Worm (Caenorhabditis elegans) whole organism, L4/young adult: ENCODE data around the gene Y37A1A.3.

Experiments used
- W03F9.2 ChIP-seq: fragments of 150-350 bp; optimal IDR thresholded peaks from 2 replicates; lab custom pipeline; 2014; ENCODE audit warnings: missing biosample characterization, missing genetic modification characterization
- dao-5 ChIP-seq: sonication (generic microtip); optimal IDR thresholded peaks from 2 replicates; lab custom pipeline; 2016; ENCODE audit warnings: missing genotype, missing genetic modification characterization, moderate library complexity, missing compliant biosample characterization
- him-1 ChIP-seq: sonication (generic microtip); optimal IDR thresholded peaks from 2 replicates; lab custom pipeline; 2016; ENCODE audit warnings: missing genotype, missing genetic modification reagents, missing genetic modification characterization, missing compliant biosample characterization

Gene Y37A1A.3

ce11 chrIV:13902774-13903173 is at the start of gene Y37A1A.3:
Gene Y37A1A.3, minus strand, starts transcription at chrIV:13902874.
- TF ChIP-seq W03F9.2 (no peak), him-1 (tag; lab: Kevin White, UChicago) (no peak), dao-5 (no peak)

- TF ChIP-seq W03F9.2 (no peak), dao-5 (no peak), him-1 (tag; lab: Kevin White, UChicago) (no peak)
These were observed 42.5 kb upstream of the Y37A1A.3 start for ce11 chrIV:13945188-13945587.

ce11 chrIV:13941640-13942039 is 39.0 kb upstream of the Y37A1A.3 start:
- TF ChIP-seq W03F9.2: no peak
- TF ChIP-seq him-1 (tag; lab: Kevin White, UChicago): no peak
- no peak for TF ChIP-seq dao-5

DNA sequence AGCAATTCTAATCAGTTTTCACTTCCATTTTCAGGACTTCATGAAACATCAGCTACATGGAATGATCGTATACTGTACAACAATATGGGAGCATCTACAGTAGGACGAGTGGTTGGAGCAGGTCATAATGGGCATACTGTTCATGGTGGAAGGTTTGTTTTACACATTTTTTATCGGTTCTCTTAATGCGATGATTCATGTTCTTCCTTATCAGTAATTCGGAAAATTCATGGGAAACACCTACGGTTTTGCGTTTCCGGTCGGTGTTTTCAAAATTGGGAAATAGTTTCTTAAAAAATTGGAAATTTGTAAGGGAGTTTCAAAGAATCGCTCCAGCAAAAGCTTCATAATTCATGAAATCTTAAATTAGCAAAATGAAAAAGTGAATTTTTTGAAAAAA is 38.2 kb upstream of the Y37A1A.3 start:
- TF ChIP-seq him-1 (tag; lab: Kevin White, UChicago) (no peak), dao-5 (no peak), W03F9.2 (no peak)

DNA sequence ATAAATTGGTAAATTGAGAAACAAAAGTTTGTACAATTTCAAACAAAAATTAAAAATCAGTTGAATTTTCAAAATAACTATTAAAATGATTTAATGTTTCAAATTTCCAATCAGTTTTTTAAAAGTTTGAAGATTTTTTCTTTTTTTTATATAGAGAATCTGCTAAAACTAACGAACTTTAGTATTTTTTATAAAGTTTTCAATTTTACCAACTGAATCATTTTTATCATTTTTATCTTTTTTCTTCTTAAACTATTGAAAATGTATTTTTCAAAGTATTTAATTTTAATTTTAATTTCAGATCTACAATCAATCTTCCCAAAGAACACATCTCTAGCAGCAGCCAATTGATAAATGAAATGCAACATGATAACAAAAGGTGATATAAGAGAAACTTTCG is 31.4 kb upstream of the Y37A1A.3 start, which contains the start of gene Y37A1A.4:
TSS of gene Y37A1A.4 (plus strand) at position 301 of the 400 bp plus-strand sequence.
- no peak for TF ChIP-seq W03F9.2
- TF ChIP-seq him-1 (tag; lab: Kevin White, UChicago): no peak
- no peak for TF ChIP-seq dao-5

- no peak for TF ChIP-seq dao-5
- no peak for TF ChIP-seq W03F9.2
These were observed 25.0 kb upstream of the Y37A1A.3 start for ce11 chrIV:13927641-13928040.

DNA sequence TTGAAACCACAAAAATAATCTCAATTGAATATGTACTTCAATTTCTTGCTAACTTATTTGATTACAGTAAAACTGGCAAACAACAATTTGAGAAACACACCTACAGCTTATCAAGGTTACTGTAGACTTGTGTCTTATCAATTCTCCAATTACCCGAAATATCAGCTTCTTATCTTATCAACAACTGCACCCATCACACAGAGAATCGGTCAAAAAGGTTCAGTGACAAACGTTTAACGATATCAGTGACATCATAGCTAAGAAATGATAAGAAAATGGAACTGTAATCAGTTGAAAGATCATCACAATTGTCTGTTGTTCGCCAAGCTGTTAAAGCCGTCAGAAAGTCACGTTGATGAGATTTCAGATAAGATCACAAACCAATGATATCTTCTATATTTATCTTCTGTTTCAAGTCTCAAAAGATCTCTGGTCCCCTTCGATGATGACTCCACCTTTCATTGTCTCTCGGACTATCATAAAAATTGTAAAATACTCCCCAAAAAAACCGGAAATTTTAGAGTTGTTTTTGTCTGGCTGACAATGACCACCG is 16.6 kb upstream of the Y37A1A.3 start:
- TF ChIP-seq him-1 (tag; lab: Kevin White, UChicago): no peak

- TF ChIP-seq W03F9.2 (no peak), dao-5 (no peak), him-1 (tag; lab: Kevin White, UChicago) (no peak)
These were observed 10.3 kb upstream of the Y37A1A.3 start, which contains the start of gene Y37A1A.2 for ce11 chrIV:13912929-13913328. Gene Y37A1A.2, minus strand, starts transcription at chrIV:13913029.

DNA sequence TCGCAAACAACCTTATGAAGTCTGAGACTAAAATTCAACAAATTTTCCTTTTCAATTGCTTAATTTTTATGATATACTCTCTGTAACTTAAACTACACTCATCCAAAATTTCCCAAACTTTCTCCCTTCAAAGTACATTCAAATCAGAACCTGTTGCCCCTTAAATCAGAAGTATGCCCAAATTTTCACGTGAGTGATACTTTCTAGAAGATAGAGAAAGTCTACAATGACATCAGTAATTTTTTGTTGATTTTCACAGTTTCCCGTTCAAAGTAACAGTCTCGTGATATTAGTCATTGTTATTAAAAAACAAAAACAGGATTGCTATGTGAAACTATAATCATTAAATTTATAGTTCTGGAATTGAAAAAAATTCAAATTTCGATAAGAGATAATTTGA is 8.3 kb upstream of the Y37A1A.3 start:
- no peak for TF ChIP-seq him-1 (tag; lab: Kevin White, UChicago)
- no peak for TF ChIP-seq W03F9.2
- TF ChIP-seq dao-5: no peak

DNA sequence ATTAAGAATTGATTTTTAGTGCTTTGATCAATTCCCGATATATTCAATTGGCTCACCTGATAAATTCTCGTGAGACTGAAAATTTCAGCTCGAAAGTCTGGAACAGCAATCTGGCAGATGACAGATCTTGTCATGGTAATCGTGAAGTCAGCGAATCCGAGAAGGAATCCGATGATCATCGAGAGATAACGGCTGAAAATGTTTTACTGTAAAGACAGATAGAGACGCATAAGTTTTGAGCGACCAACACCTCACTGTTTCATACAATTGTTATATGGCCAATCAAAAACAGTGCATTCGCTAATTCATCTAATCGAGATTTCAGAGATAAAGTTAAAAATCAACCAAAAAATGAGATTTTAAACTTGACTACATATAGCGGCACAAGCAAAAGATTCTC is 3.7 kb upstream of the Y37A1A.3 start:
- TF ChIP-seq dao-5: no peak
- TF ChIP-seq him-1 (tag; lab: Kevin White, UChicago): no peak
- TF ChIP-seq W03F9.2: no peak

ce11 chrIV:13893103-13893502 is 9.6 kb downstream of the Y37A1A.3 start:
- TF ChIP-seq W03F9.2 (no peak), him-1 (tag; lab: Kevin White, UChicago) (no peak), dao-5 (no peak)

- no peak for TF ChIP-seq W03F9.2
- no peak for TF ChIP-seq him-1 (tag; lab: Kevin White, UChicago)
- TF ChIP-seq dao-5: no peak
These were observed 14.5 kb downstream of the Y37A1A.3 start for ce11 chrIV:13888164-13888518.

DNA sequence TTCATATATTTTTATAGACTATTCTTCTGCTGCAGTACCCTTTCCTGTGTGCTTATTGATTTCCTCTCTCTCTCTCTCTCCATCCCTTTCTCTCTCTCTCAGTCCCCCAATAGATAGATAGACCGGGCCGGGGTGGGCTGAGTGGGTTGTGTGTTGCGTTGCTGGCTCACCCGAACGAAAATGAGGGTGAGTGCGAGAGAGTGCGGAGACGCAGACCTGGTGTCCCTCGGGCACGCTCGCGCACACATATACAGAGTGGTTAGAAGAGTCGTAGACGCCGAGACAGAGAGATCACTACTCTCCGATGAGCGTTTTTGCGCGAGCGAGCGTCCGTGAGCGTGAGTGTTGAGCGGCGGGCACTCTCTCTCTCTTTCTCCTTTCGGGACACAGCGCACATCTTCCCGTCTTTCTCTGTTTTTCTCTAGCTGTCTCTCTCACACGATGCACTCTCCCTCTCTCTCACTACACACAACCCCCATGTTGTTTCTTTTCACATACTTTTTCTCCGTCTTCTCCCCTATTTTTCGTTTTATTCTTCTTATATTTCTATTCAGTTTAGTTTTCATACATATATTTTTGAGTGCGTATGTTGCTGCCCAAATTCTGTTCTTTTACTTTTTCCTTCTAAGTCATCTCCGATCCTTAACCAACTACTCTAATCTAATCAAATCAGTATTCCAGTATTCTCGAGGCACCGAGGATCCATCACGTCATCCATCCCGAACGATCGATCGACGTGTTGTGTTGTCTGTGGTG is 15.1 kb downstream of the Y37A1A.3 start, which contains the start of gene lin-66:
TSS of gene lin-66 (plus strand) at position 672 of the 756 bp plus-strand sequence.
- TF ChIP-seq W03F9.2 (peak; percentile 59), him-1 (tag; lab: Kevin White, UChicago) (peak; percentile 94), dao-5 (peak; percentile 76)

ce11 chrIV:13883922-13884321 is 18.8 kb downstream of the Y37A1A.3 start:
- no peak for TF ChIP-seq W03F9.2
- TF ChIP-seq him-1 (tag; lab: Kevin White, UChicago): no peak
- no peak for TF ChIP-seq dao-5

DNA sequence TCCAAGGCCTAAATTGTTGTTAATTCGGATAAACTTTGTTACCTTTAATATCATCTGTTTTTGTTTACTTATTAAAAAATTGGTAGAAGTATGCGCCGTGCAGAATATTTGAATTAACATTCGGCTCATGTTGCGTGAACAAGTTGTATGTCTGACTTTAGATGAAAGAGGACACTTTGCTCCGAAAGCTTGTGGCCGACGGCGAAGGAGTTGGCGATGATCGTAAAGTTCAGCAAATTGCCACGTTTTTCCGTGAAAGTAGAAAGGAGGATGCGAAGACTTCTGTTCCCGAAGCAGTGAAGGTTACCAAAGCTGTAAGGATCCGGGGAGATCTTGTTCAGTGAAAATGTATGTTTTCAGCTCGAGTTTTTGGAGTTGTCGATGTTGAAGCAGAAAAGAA is 20.1 kb downstream of the Y37A1A.3 start, which contains the start of gene thoc-7:
TSS of gene thoc-7 (plus strand) at position 162 of the 400 bp plus-strand sequence.
- no peak for TF ChIP-seq him-1 (tag; lab: Kevin White, UChicago)
- TF ChIP-seq dao-5: no peak
- TF ChIP-seq W03F9.2: no peak
